Worm (Caenorhabditis elegans) whole organism, L3 larva: ENCODE measurements around the gene F13H10.1.

Experiments
- aly-2 ChIP-seq: fragments of 150-350 bp; optimal IDR thresholded peaks from 2 replicates; lab custom pipeline; 2014; ENCODE audit warnings: missing biosample characterization, missing genetic modification characterization
- egl-27 ChIP-seq: sonication (generic microtip); optimal IDR thresholded peaks from 4 replicates; lab custom pipeline; 2017; ENCODE audit warnings: missing biosample characterization, missing genetic modification reagents, missing genetic modification characterization
- jun-1 ChIP-seq: fragments of 150-350 bp; optimal IDR thresholded peaks from 2 replicates; lab custom pipeline; 2014; ENCODE audit warnings: missing biosample characterization, missing genetic modification reagents, missing genetic modification characterization
- nfya-1 ChIP-seq: sonication (generic microtip); optimal IDR thresholded peaks from 2 replicates; lab custom pipeline; 2017; ENCODE audit warnings: missing genetic modification characterization, mild to moderate bottlenecking, missing compliant biosample characterization, antibody characterized with exemption, moderate library complexity; ENCODE audit not compliant: insufficient read depth
- snpc-4 ChIP-seq: fragments of 150-350 bp; optimal IDR thresholded peaks from 2 replicates; lab custom pipeline; 2014; ENCODE audit warnings: missing biosample characterization, missing genetic modification characterization

DNA sequence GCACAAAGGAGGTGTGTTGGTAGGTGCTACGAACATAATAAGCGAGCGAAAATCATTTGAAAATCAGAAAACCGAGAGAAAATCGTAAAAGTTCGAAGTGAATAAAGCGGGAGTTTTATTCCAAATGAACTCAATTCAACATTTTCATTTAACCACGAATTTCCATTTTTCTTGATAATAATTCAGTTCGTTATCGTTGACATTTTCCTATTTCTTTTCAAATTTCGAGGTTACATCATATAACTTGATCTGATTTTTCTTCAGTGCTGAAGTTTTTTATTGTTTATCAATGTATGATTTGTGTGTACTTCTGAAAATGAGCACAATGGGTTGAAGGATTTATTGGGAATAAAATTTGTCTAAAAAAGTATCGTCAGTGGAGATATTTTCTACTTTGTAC lies 27.3 kb downstream of the F13H10.1 start:
- TF ChIP-seq aly-2 (tag; lab: Kevin White, UChicago) (no peak), jun-1 (tag; lab: Kevin White, UChicago) (no peak), snpc-4 (no peak), nfya-1 (tag; lab: Kevin White, UChicago) (no peak), egl-27 (tag; lab: Kevin White, UChicago) (no peak)
